Worm (Caenorhabditis elegans) whole organism, L3 larva: ENCODE data around the gene T16G1.9.

Source experiments
- ama-1 ChIP-seq: fragments of 150-350 bp; optimal IDR thresholded peaks from 2 replicates; lab custom pipeline; 2018
- ceh-28 ChIP-seq: fragments of 150-350 bp; optimal IDR thresholded peaks from 2 replicates; lab custom pipeline; 2014; ENCODE audit warnings: missing biosample characterization, missing genetic modification reagents, missing genetic modification characterization
- ceh-9 ChIP-seq: sonication (generic microtip); optimal IDR thresholded peaks from 2 replicates; lab custom pipeline; 2018; ENCODE audit warnings: missing biosample characterization, missing genetic modification characterization
- lin-15B ChIP-seq: fragments of 150-350 bp; optimal IDR thresholded peaks from 2 replicates; lab custom pipeline; 2014; ENCODE audit warnings: missing biosample characterization, missing genetic modification characterization
- lin-39 ChIP-seq: fragments of 150-350 bp; optimal IDR thresholded peaks from 2 replicates; lab custom pipeline; 2018; ENCODE audit warnings: missing biosample characterization, missing genetic modification reagents, missing genetic modification characterization
- nfya-1 ChIP-seq: sonication (generic microtip); optimal IDR thresholded peaks from 2 replicates; lab custom pipeline; 2017; ENCODE audit warnings: missing genetic modification characterization, mild to moderate bottlenecking, missing compliant biosample characterization, antibody characterized with exemption, moderate library complexity; ENCODE audit not compliant: insufficient read depth
- nhr-12 ChIP-seq: fragments of 150-350 bp; optimal IDR thresholded peaks from 2 replicates; lab custom pipeline; 2014; ENCODE audit warnings: missing biosample characterization, missing genetic modification characterization
- nhr-237 ChIP-seq: fragments of 150-350 bp; optimal IDR thresholded peaks from 2 replicates; lab custom pipeline; 2014; ENCODE audit warnings: missing biosample characterization, missing genetic modification characterization
- nhr-25 ChIP-seq: sonication (generic microtip); optimal IDR thresholded peaks from 2 replicates; lab custom pipeline; 2017; ENCODE audit warnings: missing biosample characterization, missing genetic modification characterization
- nhr-67 ChIP-seq: fragments of 150-350 bp; optimal IDR thresholded peaks from 2 replicates; lab custom pipeline; 2014; ENCODE audit warnings: missing biosample characterization, missing genetic modification characterization
- pha-4 ChIP-seq: fragments of 150-350 bp; optimal IDR thresholded peaks from 2 replicates; lab custom pipeline; 2014; ENCODE audit warnings: missing biosample characterization, missing genetic modification reagents, missing genetic modification characterization
- unc-62 ChIP-seq: fragments of 150-350 bp; sonication (generic microtip); optimal IDR thresholded peaks from 4 replicates; lab custom pipeline; 2014; ENCODE audit warnings: missing biosample characterization, missing genetic modification reagents, missing genetic modification characterization

ce11 chrV:12999559-12999958 is 48.9 kb upstream of the T16G1.9 start, which contains the start of gene far-4:
- TF ChIP-seq ama-1 = no peak
- no peak for TF ChIP-seq nhr-25 (tag; lab: Kevin White, UChicago)
- no peak for TF ChIP-seq unc-62 (GFP tag; lab: Kevin White, UChicago)
- TF ChIP-seq pha-4 (tag; lab: Kevin White, UChicago) = no peak
- TF ChIP-seq ceh-28 = no peak
- no peak for TF ChIP-seq nhr-237 (tag; lab: Kevin White, UChicago)
- TF ChIP-seq ceh-9 (tag; lab: Kevin White, UChicago) = no peak
- TF ChIP-seq lin-39 (tag; lab: Kevin White, UChicago) = no peak
- no peak for TF ChIP-seq nhr-12
- no peak for TF ChIP-seq lin-15B (tag; lab: Kevin White, UChicago)
- TF ChIP-seq nhr-67 = no peak
- TF ChIP-seq nfya-1 (tag; lab: Kevin White, UChicago) = no peak
